Worm (Caenorhabditis elegans) whole organism, L4 larva: Measurements from ENCODE around the gene egl-9.

Experiments used
- F10B5.3 ChIP-seq: sonication (generic microtip); optimal IDR thresholded peaks from 2 replicates; lab custom pipeline; 2016; ENCODE audit warnings: mild to moderate bottlenecking, missing genetic modification characterization, missing compliant biosample characterization
- F26F4.8 ChIP-seq: fragments of 200-800 bp; sonication (Bioruptor generic); conservative IDR thresholded peaks from 2 replicates; pipeline ENCODE4 v1.3.6; 2022; ENCODE audit warnings: missing genetic modification characterization, missing compliant biosample characterization
- F44E2.7 ChIP-seq: fragments of 200-800 bp; sonication (Bioruptor generic); IDR thresholded peaks from 2 replicates; pipeline ENCODE4 v2.1.2; 2022; ENCODE audit warnings: missing genetic modification characterization, missing compliant biosample characterization
- R02D3.7 ChIP-seq: fragments of 150-350 bp; sonication (generic microtip); optimal IDR thresholded peaks from 3 replicates; lab custom pipeline; 2014; ENCODE audit warnings: missing biosample characterization, missing genetic modification characterization
- Y105C5A.15 ChIP-seq: fragments of 200-800 bp; sonication (Bioruptor generic); IDR thresholded peaks from 2 replicates; pipeline ENCODE4 v1.3.6; 2022; ENCODE audit warnings: missing genetic modification characterization, missing compliant biosample characterization
- Y48G9A.11 ChIP-seq: fragments of 200-800 bp; sonication (Bioruptor generic); IDR thresholded peaks from 2 replicates; pipeline ENCODE4 v1.3.6; 2022; ENCODE audit warnings: missing genetic modification reagents, missing genetic modification characterization, missing compliant biosample characterization
- Y5F2A.4 ChIP-seq: fragments of 200-800 bp; sonication (Bioruptor generic); optimal IDR thresholded peaks from 2 replicates; lab custom pipeline; 2018; ENCODE audit warnings: mild to moderate bottlenecking, missing genetic modification characterization, missing compliant biosample characterization
- Y75B8A.6 ChIP-seq: fragments of 200-800 bp; sonication (Bioruptor generic); IDR thresholded peaks from 2 replicates; pipeline ENCODE4 v1.3.6; 2022; ENCODE audit warnings: missing genetic modification reagents, missing genetic modification characterization, missing compliant biosample characterization
- ZK337.2 ChIP-seq: fragments of 200-800 bp; sonication (Bioruptor generic); IDR thresholded peaks from 2 replicates; pipeline ENCODE4 v1.3.6; 2022; ENCODE audit warnings: missing genetic modification reagents, missing genetic modification characterization, missing compliant biosample characterization
- aha-1 ChIP-seq: fragments of 150-350 bp; peaks from one replicate; lab custom pipeline; 2014; ENCODE audit warnings: missing biosample characterization, missing genetic modification characterization
- aly-2 ChIP-seq: sonication (generic microtip); optimal IDR thresholded peaks from 2 replicates; lab custom pipeline; 2018; ENCODE audit warnings: missing biosample characterization, missing genetic modification characterization
- ama-1 ChIP-seq: fragments of 150-350 bp; optimal IDR thresholded peaks from 2 replicates; lab custom pipeline; 2014; ENCODE audit warnings: inconsistent platforms, mixed read lengths
- ctbp-1 ChIP-seq: fragments of 200-800 bp; sonication (Bioruptor generic); IDR thresholded peaks from 2 replicates; pipeline ENCODE4 v1.3.6; 2022; ENCODE audit warnings: missing genetic modification reagents, missing genetic modification characterization, missing compliant biosample characterization
- daf-16 ChIP-seq, 3 experiments: sonication (generic microtip); optimal IDR thresholded peaks; 2 replicates each; lab custom pipeline; 2016 to 2017; ENCODE audit warnings: missing genetic modification characterization in 3 of 3, missing genetic modification reagents in 3 of 3, mild to moderate bottlenecking in 2 of 3, missing compliant biosample characterization in 2 of 3, missing biosample characterization in 1 of 3, moderate library complexity in 1 of 3
- daf-8 ChIP-seq: fragments of 200-800 bp; sonication (Bioruptor generic); IDR thresholded peaks from 2 replicates; pipeline ENCODE4 v1.3.6; 2022; ENCODE audit warnings: missing genetic modification characterization, missing compliant biosample characterization
- dmd-6 ChIP-seq: fragments of 200-800 bp; sonication (Bioruptor generic); IDR thresholded peaks from 2 replicates; pipeline ENCODE4 v1.3.6; 2022; ENCODE audit warnings: missing genetic modification reagents, missing genetic modification characterization, missing compliant biosample characterization
- dmd-9 ChIP-seq: fragments of 200-800 bp; sonication (Bioruptor generic); IDR thresholded peaks from 2 replicates; pipeline ENCODE4 v1.3.6; 2022; ENCODE audit warnings: missing genetic modification reagents, missing genetic modification characterization, missing compliant biosample characterization
- egl-27 ChIP-seq: sonication (generic microtip); optimal IDR thresholded peaks from 3 replicates; lab custom pipeline; 2017; ENCODE audit warnings: missing biosample characterization, missing genetic modification reagents, missing genetic modification characterization
- gei-8 ChIP-seq: fragments of 200-800 bp; sonication (Bioruptor generic); optimal IDR thresholded peaks from 2 replicates; lab custom pipeline; 2018; ENCODE audit warnings: mild to moderate bottlenecking, missing genetic modification characterization, missing compliant biosample characterization
- hmg-1.1 ChIP-seq: fragments of 200-800 bp; sonication (Bioruptor generic); IDR thresholded peaks from 2 replicates; pipeline ENCODE4 v1.3.6; 2022; ENCODE audit warnings: missing genetic modification reagents, missing genetic modification characterization, missing compliant biosample characterization
- lin-13 ChIP-seq: fragments of 150-350 bp; optimal IDR thresholded peaks from 2 replicates; lab custom pipeline; 2014; ENCODE audit warnings: missing biosample characterization, missing genetic modification reagents, missing genetic modification characterization
- lin-38 ChIP-seq: fragments of 200-800 bp; sonication (Bioruptor generic); IDR thresholded peaks from 2 replicates; pipeline ENCODE4 v1.3.6; 2022; ENCODE audit warnings: missing genetic modification reagents, missing genetic modification characterization, missing compliant biosample characterization
- madf-9 ChIP-seq: fragments of 200-800 bp; sonication (Bioruptor generic); conservative IDR thresholded peaks from 2 replicates; pipeline ENCODE4 v1.3.6; 2022; ENCODE audit warnings: missing genetic modification reagents, missing genetic modification characterization, missing compliant biosample characterization
- mdl-1 ChIP-seq, 2 experiments: fragments of 150-350 bp in 1 of 2; sonication (generic microtip) in 1 of 2; optimal IDR thresholded peaks; 2 replicates each; lab custom pipeline; 2014 to 2017; ENCODE audit warnings: missing biosample characterization in 2 of 2, missing genetic modification characterization in 2 of 2
- mdt-29 ChIP-seq: fragments of 200-800 bp; sonication (Bioruptor generic); IDR thresholded peaks from 2 replicates; pipeline ENCODE4 v1.3.6; 2022; ENCODE audit warnings: missing genetic modification reagents, missing genetic modification characterization, missing compliant biosample characterization
- mep-1 ChIP-seq: fragments of 150-350 bp; sonication (generic microtip); optimal IDR thresholded peaks from 3 replicates; lab custom pipeline; 2014; ENCODE audit warnings: missing biosample characterization, missing genetic modification characterization
- mxl-2 ChIP-seq: fragments of 200-800 bp; sonication (Bioruptor generic); conservative IDR thresholded peaks from 2 replicates; pipeline ENCODE4 v1.3.6; 2022; ENCODE audit warnings: missing genetic modification reagents, missing genetic modification characterization, missing compliant biosample characterization
- mxl-3 ChIP-seq: fragments of 200-800 bp; sonication (Bioruptor generic); optimal IDR thresholded peaks from 2 replicates; lab custom pipeline; 2018; ENCODE audit warnings: mild to moderate bottlenecking, missing genetic modification characterization, missing compliant biosample characterization
- nhr-10 ChIP-seq: fragments of 150-350 bp; optimal IDR thresholded peaks from 2 replicates; lab custom pipeline; 2014; ENCODE audit warnings: missing biosample characterization, missing genetic modification characterization
- nhr-102 ChIP-seq: sonication (generic microtip); optimal IDR thresholded peaks from 2 replicates; lab custom pipeline; 2016; ENCODE audit warnings: mild to moderate bottlenecking, missing genetic modification characterization, moderate library complexity, missing compliant biosample characterization
- nhr-111 ChIP-seq: fragments of 200-800 bp; sonication (Bioruptor generic); optimal IDR thresholded peaks from 2 replicates; lab custom pipeline; 2018; ENCODE audit warnings: mild to moderate bottlenecking, missing genetic modification characterization, missing compliant biosample characterization
- nhr-237 ChIP-seq: sonication (generic microtip); optimal IDR thresholded peaks from 2 replicates; lab custom pipeline; 2017; ENCODE audit warnings: missing biosample characterization, missing genetic modification characterization
- nhr-28 ChIP-seq: fragments of 150-350 bp; optimal IDR thresholded peaks from 2 replicates; lab custom pipeline; 2014; ENCODE audit warnings: missing biosample characterization, missing genetic modification characterization
- nhr-41 ChIP-seq: fragments of 200-800 bp; sonication (Bioruptor generic); IDR thresholded peaks from 2 replicates; pipeline ENCODE4 v1.3.6; 2022; ENCODE audit warnings: missing genetic modification reagents, missing genetic modification characterization, missing compliant biosample characterization
- nhr-42 ChIP-seq: fragments of 200-800 bp; sonication (Bioruptor generic); IDR thresholded peaks from 2 replicates; pipeline ENCODE4 v1.3.6; 2022; ENCODE audit warnings: missing genetic modification characterization, missing compliant biosample characterization
- nhr-48 ChIP-seq: sonication (generic microtip); optimal IDR thresholded peaks from 2 replicates; lab custom pipeline; 2016; ENCODE audit warnings: mild to moderate bottlenecking, missing genetic modification characterization, missing compliant biosample characterization
- php-3 ChIP-seq: fragments of 200-800 bp; sonication (Bioruptor generic); IDR thresholded peaks from 2 replicates; pipeline ENCODE4 v1.3.6; 2022; ENCODE audit warnings: missing genetic modification reagents, missing genetic modification characterization, missing compliant biosample characterization
- pqm-1 ChIP-seq: sonication (generic microtip); optimal IDR thresholded peaks from 2 replicates; lab custom pipeline; 2017; ENCODE audit warnings: missing biosample characterization, missing genetic modification characterization
- rbr-2 ChIP-seq: sonication (generic microtip); optimal IDR thresholded peaks from 2 replicates; lab custom pipeline; 2016; ENCODE audit warnings: missing genotype, missing genetic modification characterization, missing compliant biosample characterization
- sdz-12 ChIP-seq: fragments of 200-800 bp; sonication (Bioruptor generic); optimal IDR thresholded peaks from 2 replicates; lab custom pipeline; 2018; ENCODE audit warnings: mild to moderate bottlenecking, missing genetic modification characterization, missing compliant biosample characterization
- skn-1 ChIP-seq: fragments of 150-350 bp; optimal IDR thresholded peaks from 2 replicates; lab custom pipeline; 2014; ENCODE audit warnings: missing biosample characterization, missing genetic modification characterization
- spr-3 ChIP-seq: fragments of 200-800 bp; sonication (Bioruptor generic); optimal IDR thresholded peaks from 2 replicates; lab custom pipeline; 2018; ENCODE audit warnings: mild to moderate bottlenecking, missing genetic modification characterization, missing compliant biosample characterization
- tag-97 ChIP-seq: fragments of 200-800 bp; sonication (Bioruptor generic); IDR thresholded peaks from 2 replicates; pipeline ENCODE4 v1.3.6; 2022; ENCODE audit warnings: missing genetic modification characterization, missing compliant biosample characterization
- tra-1 ChIP-seq: fragments of 200-800 bp; sonication (Bioruptor generic); IDR thresholded peaks from 2 replicates; pipeline ENCODE4 v1.3.6; 2022; ENCODE audit warnings: missing genetic modification reagents, missing genetic modification characterization, missing compliant biosample characterization
- unc-62 ChIP-seq, 3 experiments: fragments of 150-350 bp in 1 of 3; sonication (generic microtip); optimal IDR thresholded peaks in 2 of 3; peaks in 1 of 3; 1 replicate in 1 of 3; 2 replicates in 2 of 3; lab custom pipeline; 2014 to 2017; ENCODE audit warnings: missing biosample characterization in 3 of 3, missing genetic modification characterization in 3 of 3, missing genetic modification reagents in 3 of 3, missing genotype in 1 of 3
- zag-1 ChIP-seq: fragments of 150-350 bp; optimal IDR thresholded peaks from 2 replicates; lab custom pipeline; 2014; ENCODE audit warnings: missing biosample characterization, missing genetic modification characterization
- zfp-2 ChIP-seq: sonication (generic microtip); optimal IDR thresholded peaks from 2 replicates; lab custom pipeline; 2016; ENCODE audit warnings: mild to moderate bottlenecking, missing genetic modification characterization, missing compliant biosample characterization

egl-9 gene

DNA sequence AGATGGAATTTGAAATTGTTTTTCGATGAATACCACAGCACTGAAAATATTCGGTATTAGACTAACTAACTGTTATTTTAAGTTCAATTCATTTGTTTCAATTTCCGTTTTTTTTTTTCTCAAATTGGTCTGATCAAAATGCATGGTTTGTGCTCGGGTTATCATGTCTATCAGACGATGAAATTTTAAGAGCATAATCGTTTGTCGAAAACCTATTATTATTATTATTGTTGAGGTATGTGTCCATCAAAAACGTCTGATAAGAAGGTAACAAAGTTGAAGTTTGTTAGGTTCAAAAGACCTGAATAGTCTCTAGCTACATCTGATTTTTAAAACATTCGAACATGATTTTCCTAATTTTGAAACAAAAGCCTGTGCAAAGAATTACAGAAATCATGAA lies 15.7 kb downstream of the egl-9 start (continued):
- no peak for TF ChIP-seq nhr-10 (tag; lab: Kevin White, UChicago)
- no peak for TF ChIP-seq tag-97 (GFP tag; lab: Robert Waterston, UW)
- no peak for TF ChIP-seq Y105C5A.15 (GFP tag; lab: Robert Waterston, UW)
- no peak for TF ChIP-seq skn-1 (tag; lab: Kevin White, UChicago)
- no peak for TF ChIP-seq daf-8 (GFP tag; lab: Robert Waterston, UW)
- no peak for TF ChIP-seq rbr-2 (tag; lab: Kevin White, UChicago)
- no peak for TF ChIP-seq Y75B8A.6 (GFP tag; lab: Robert Waterston, UW)
- TF ChIP-seq zfp-2 (tag; lab: Kevin White, UChicago): no peak
- TF ChIP-seq ctbp-1: no peak
- no peak for TF ChIP-seq hmg-1.1 (GFP tag; lab: Robert Waterston, UW)
- no peak for TF ChIP-seq ama-1 (lab: Kevin White, UChicago)
- TF ChIP-seq mxl-3: no peak
- no peak for TF ChIP-seq unc-62 (GFP tag; optimal IDR thresholded peaks at IDR 0.05 in 1 of 2; lab: Kevin White, UChicago)
- TF ChIP-seq unc-62 (tag; optimal IDR thresholded peaks at IDR 0.05; lab: Kevin White, UChicago): no peak
- TF ChIP-seq tra-1 (GFP tag; lab: Robert Waterston, UW): 0 out of 2 replicates have a peak, but pooled peaks have one; percentile 26
- no peak for TF ChIP-seq nhr-111 (GFP tag; lab: Kevin White, UChicago)
- no peak for TF ChIP-seq mep-1
- TF ChIP-seq aly-2 (tag; lab: Kevin White, UChicago): no peak
- no peak for TF ChIP-seq mdt-29 (GFP tag; lab: Robert Waterston, UW)

DNA sequence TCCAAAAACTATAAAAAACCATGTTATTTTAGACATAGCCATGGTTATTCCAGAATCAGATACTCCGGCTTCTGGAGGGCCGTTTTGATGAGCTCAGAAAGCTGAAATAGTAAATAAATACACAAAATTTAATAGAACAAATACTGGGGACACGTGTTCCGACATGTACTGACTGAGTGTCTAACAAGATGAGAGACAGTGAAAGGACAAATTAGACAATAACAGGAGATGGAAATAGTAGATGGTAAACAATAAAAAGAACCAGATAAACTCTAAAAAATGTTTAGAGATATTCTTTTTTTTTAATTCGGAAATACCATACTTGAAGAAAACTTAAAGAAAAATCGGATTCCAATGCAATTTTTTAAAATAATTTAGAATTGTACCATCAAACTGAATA lies 16.3 kb downstream of the egl-9 start, which contains the start of gene Y32F6B.1:
Gene Y32F6B.1 (minus strand): TSS at position 101 of the 400 bp plus-strand sequence.
- no peak for TF ChIP-seq F44E2.7
- no peak for TF ChIP-seq R02D3.7 (tag; lab: Kevin White, UChicago)
- TF ChIP-seq daf-16 (GFP tag; optimal IDR thresholded peaks at IDR 0.05; lab: Kevin White, UChicago): no peak
- TF ChIP-seq daf-16 (tag; optimal IDR thresholded peaks at IDR 0.05; lab: Kevin White, UChicago): peak; percentile 31

DNA sequence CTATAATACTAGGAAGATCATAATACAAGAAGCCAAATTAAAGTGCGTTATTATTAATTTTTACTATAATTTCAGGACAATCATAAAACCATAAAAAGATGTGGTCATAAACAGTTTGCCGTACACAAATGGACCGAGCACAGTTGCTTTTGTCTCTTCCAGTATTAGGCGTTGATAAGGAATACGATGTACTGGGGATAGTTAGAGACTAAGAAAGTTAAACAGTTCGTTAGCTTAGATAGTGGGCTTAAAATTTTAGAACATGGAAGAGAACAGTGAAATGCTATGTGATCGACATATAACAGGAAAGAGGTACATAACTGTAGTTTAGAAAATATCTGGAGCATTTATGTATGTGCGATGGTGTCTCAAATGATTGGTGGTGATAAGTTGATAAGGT lies 17.1 kb downstream of the egl-9 start:
- TF ChIP-seq nhr-28 (tag; lab: Kevin White, UChicago) (peak; percentile 71), madf-9 (GFP tag; lab: Robert Waterston, UW) (no peak), Y5F2A.4 (GFP tag; lab: Kevin White, UChicago) (no peak), mdl-1 (tag; optimal IDR thresholded peaks at IDR 0.05; lab: Kevin White, UChicago) (no peak), egl-27 (no peak), lin-13 (GFP tag; lab: Kevin White, UChicago) (no peak), pqm-1 (tag; lab: Kevin White, UChicago) (peak; percentile 53), ctbp-1 (no peak), spr-3 (GFP tag; lab: Kevin White, UChicago) (no peak), ZK337.2 (GFP tag; lab: Robert Waterston, UW) (no peak), F10B5.3 (tag; lab: Kevin White, UChicago) (no peak), nhr-237 (no peak), zfp-2 (tag; lab: Kevin White, UChicago) (no peak), nhr-111 (GFP tag; lab: Kevin White, UChicago) (no peak), rbr-2 (tag; lab: Kevin White, UChicago) (no peak), lin-38 (GFP tag; lab: Robert Waterston, UW) (no peak), nhr-42 (GFP tag; lab: Robert Waterston, UW) (no peak), dmd-6 (peak; percentile 31; the same call in 1 of the 2 replicates), Y48G9A.11 (GFP tag; lab: Robert Waterston, UW) (no peak), mxl-2 (GFP tag; lab: Robert Waterston, UW) (no peak), nhr-41 (GFP tag; lab: Robert Waterston, UW) (no peak), aha-1 (peak; percentile 94), gei-8 (no peak), F44E2.7 (no peak), sdz-12 (GFP tag; lab: Kevin White, UChicago) (no peak), daf-16 (GFP tag; optimal IDR thresholded peaks at IDR 0.05; lab: Kevin White, UChicago) (no peak), daf-16 (tag; optimal IDR thresholded peaks at IDR 0.05; lab: Kevin White, UChicago) (peak; percentile 74), php-3 (peak; percentile 75), nhr-102 (tag; lab: Kevin White, UChicago) (peak; percentile 17), nhr-48 (tag; lab: Kevin White, UChicago) (peak; percentile 55), tra-1 (GFP tag; lab: Robert Waterston, UW) (no peak), zag-1 (tag; lab: Kevin White, UChicago) (no peak), dmd-9 (GFP tag; lab: Robert Waterston, UW) (no peak), F26F4.8 (GFP tag; lab: Robert Waterston, UW) (no peak)
